Fruit fly (Drosophila melanogaster) whole organism, embryonic: ENCODE measurements around the gene kibra.
A peak's percentile ranks its signal among the peaks of the same experiment; 100 is the strongest.

Source experiments
- Ada2b ChIP-seq: fragments of 200-800 bp; sonication (Bioruptor generic); IDR thresholded peaks from 2 replicates; pipeline ENCODE4 v1.3.6; 2022; ENCODE audit warnings: missing biosample characterization, missing genetic modification characterization
- CG12299 ChIP-seq: fragments of 200-800 bp; sonication (Bioruptor generic); optimal IDR thresholded peaks from 2 replicates; lab custom pipeline; 2018; ENCODE audit warnings: missing biosample characterization, mild to moderate bottlenecking, missing genetic modification characterization
- CG12769 ChIP-seq: fragments of 200-800 bp; sonication (Bioruptor generic); optimal IDR thresholded peaks from 2 replicates; lab custom pipeline; 2019; ENCODE audit warnings: missing biosample characterization, mild to moderate bottlenecking, missing genetic modification characterization, moderate library complexity
- CG15601 ChIP-seq: fragments of 200-800 bp; sonication (Bioruptor generic); optimal IDR thresholded peaks from 3 replicates; lab custom pipeline; 2019; ENCODE audit warnings: missing biosample characterization, mild to moderate bottlenecking, missing genetic modification characterization, moderate library complexity
- CG17359 ChIP-seq: fragments of 200-800 bp; sonication (Bioruptor generic); optimal IDR thresholded peaks from 3 replicates; lab custom pipeline; 2018; ENCODE audit warnings: missing biosample characterization, mild to moderate bottlenecking, missing genetic modification characterization, moderate library complexity
- CG18262 ChIP-seq: fragments of 200-800 bp; optimal IDR thresholded peaks from 3 replicates; lab custom pipeline; 2019; ENCODE audit warnings: missing biosample characterization, mild to moderate bottlenecking, missing genetic modification characterization, moderate library complexity
- CG2116 ChIP-seq: fragments of 200-800 bp; sonication (Bioruptor generic); optimal IDR thresholded peaks from 3 replicates; lab custom pipeline; 2018; ENCODE audit warnings: missing biosample characterization, mild to moderate bottlenecking, missing genetic modification characterization
- CG3726 ChIP-seq: fragments of 200-800 bp; sonication (Bioruptor generic); IDR thresholded peaks from 3 replicates; pipeline ENCODE4, ENCODE4 v1.3.6; 2022; ENCODE audit warnings: missing biosample characterization, missing genetic modification characterization
- CG4617 ChIP-seq: fragments of 200-800 bp; sonication (Bioruptor generic); optimal IDR thresholded peaks from 3 replicates; lab custom pipeline; 2016; ENCODE audit warnings: missing biosample characterization, missing genetic modification characterization, borderline replicate concordance
- CG6683 ChIP-seq: fragments of 200-800 bp; sonication (Bioruptor generic); optimal IDR thresholded peaks from 2 replicates; lab custom pipeline; 2017; ENCODE audit warnings: missing biosample characterization, mild to moderate bottlenecking, missing genetic modification characterization, missing genetic modification reagents
- CG6791 ChIP-seq: fragments of 200-800 bp; sonication (Bioruptor generic); IDR thresholded peaks from 3 replicates; pipeline ENCODE4 v1.3.6; 2022; ENCODE audit warnings: missing biosample characterization, missing genetic modification characterization; ENCODE audit not compliant: partially characterized antibody
- CG8944 ChIP-seq: fragments of 200-800 bp; sonication (Bioruptor generic); optimal IDR thresholded peaks from 3 replicates; lab custom pipeline; 2016; ENCODE audit warnings: missing biosample characterization, missing genetic modification characterization
- CG9727 ChIP-seq: fragments of 200-800 bp; sonication (Bioruptor generic); optimal IDR thresholded peaks from 3 replicates; lab custom pipeline; 2017; ENCODE audit warnings: missing biosample characterization, mild to moderate bottlenecking, missing genetic modification characterization
- CoRest ChIP-seq: fragments of 200-800 bp; sonication (Bioruptor generic); optimal IDR thresholded peaks from 3 replicates; lab custom pipeline; 2018; ENCODE audit warnings: missing biosample characterization, mild to moderate bottlenecking, missing genetic modification characterization, moderate library complexity
- ERR ChIP-seq: fragments of 200-800 bp; sonication (Bioruptor generic); optimal IDR thresholded peaks from 2 replicates; lab custom pipeline; 2016; ENCODE audit warnings: missing biosample characterization, missing genetic modification characterization
- Med ChIP-seq: fragments of 200-800 bp; sonication (Bioruptor generic); peaks from one replicate; lab custom pipeline; 2016; ENCODE audit warnings: missing biosample characterization, missing genetic modification characterization, mild to moderate bottlenecking, inconsistent platforms, moderate library complexity
- NFAT ChIP-seq: fragments of 200-800 bp; sonication (Bioruptor generic); IDR thresholded peaks from 2 replicates; pipeline ENCODE4 v1.3.6; 2022; ENCODE audit warnings: missing biosample characterization, missing genetic modification characterization
- Nf-YC ChIP-seq: fragments of 200-800 bp; optimal IDR thresholded peaks from 3 replicates; lab custom pipeline; 2019; ENCODE audit warnings: missing biosample characterization, mild to moderate bottlenecking, missing genetic modification characterization, moderate library complexity
- Rx ChIP-seq: fragments of 200-800 bp; sonication (Bioruptor generic); IDR thresholded peaks from 2 replicates; pipeline ENCODE4 v1.3.6; 2022; ENCODE audit warnings: missing biosample characterization, missing genetic modification characterization
- Six4 ChIP-seq: fragments of 200-800 bp; sonication (Bioruptor generic); optimal IDR thresholded peaks from 2 replicates; lab custom pipeline; 2016; ENCODE audit warnings: missing biosample characterization, missing genetic modification characterization
- Sox102F ChIP-seq: fragments of 200-800 bp; sonication (Bioruptor generic); optimal IDR thresholded peaks from 2 replicates; lab custom pipeline; 2018; ENCODE audit warnings: missing biosample characterization, mild to moderate bottlenecking, missing genetic modification characterization, moderate library complexity
- Spps ChIP-seq: fragments of 200-800 bp; sonication (Bioruptor generic); optimal IDR thresholded peaks from 2 replicates; lab custom pipeline; 2018; ENCODE audit warnings: missing biosample characterization, mild to moderate bottlenecking, missing genetic modification characterization
- Ssrp ChIP-seq: fragments of 200-800 bp; sonication (Bioruptor generic); optimal IDR thresholded peaks from 2 replicates; lab custom pipeline; 2018; ENCODE audit warnings: missing biosample characterization, mild to moderate bottlenecking, missing genetic modification characterization, moderate library complexity
- Usf ChIP-seq: fragments of 200-800 bp; sonication (Bioruptor generic); optimal IDR thresholded peaks from 2 replicates; lab custom pipeline; 2017; ENCODE audit warnings: missing genotype, missing biosample characterization, missing genetic modification characterization
- ap ChIP-seq: fragments of 200-800 bp; sonication (Bioruptor generic); IDR thresholded peaks from 2 replicates; pipeline ENCODE4 v1.3.6; 2022; ENCODE audit warnings: missing biosample characterization, missing genetic modification characterization
- bbx ChIP-seq: fragments of 200-800 bp; sonication (Bioruptor generic); IDR thresholded peaks from 2 replicates; pipeline ENCODE4 v1.3.6; 2022; ENCODE audit warnings: missing biosample characterization, missing genetic modification characterization; ENCODE audit not compliant: partially characterized antibody
- da ChIP-seq: fragments of 200-800 bp; sonication (Bioruptor generic); optimal IDR thresholded peaks from 2 replicates; lab custom pipeline; 2016; ENCODE audit warnings: missing biosample characterization, missing genetic modification characterization
- dan ChIP-seq: fragments of 200-800 bp; sonication (Bioruptor generic); IDR thresholded peaks from 2 replicates; pipeline ENCODE4 v1.3.6; 2022; ENCODE audit warnings: missing biosample characterization, missing genetic modification characterization
- dmrt99B ChIP-seq: fragments of 200-800 bp; sonication (Bioruptor generic); optimal IDR thresholded peaks from 2 replicates; lab custom pipeline; 2018; ENCODE audit warnings: missing biosample characterization, mild to moderate bottlenecking, missing genetic modification characterization, moderate library complexity
- eve ChIP-seq, 2 experiments: fragments of >200 bp; optimal IDR thresholded peaks; 2 replicates each; lab custom pipeline; 2017; ENCODE audit warnings: missing biosample characterization in 2 of 2, missing genetic modification characterization in 2 of 2
- gem ChIP-seq: fragments of 200-800 bp; sonication (Bioruptor generic); optimal IDR thresholded peaks from 2 replicates; lab custom pipeline; 2019; ENCODE audit warnings: missing biosample characterization, mild to moderate bottlenecking, missing genetic modification characterization, moderate library complexity
- grau ChIP-seq: fragments of 200-800 bp; optimal IDR thresholded peaks from 3 replicates; lab custom pipeline; 2019; ENCODE audit warnings: missing biosample characterization, mild to moderate bottlenecking, missing genetic modification characterization, moderate library complexity
- gsb-n ChIP-seq: fragments of 200-800 bp; sonication (Bioruptor generic); optimal IDR thresholded peaks from 3 replicates; lab custom pipeline; 2018; ENCODE audit warnings: missing biosample characterization, mild to moderate bottlenecking, missing genetic modification characterization
- lilli ChIP-seq: fragments of 200-800 bp; sonication (Bioruptor generic); optimal IDR thresholded peaks from 3 replicates; lab custom pipeline; 2016; ENCODE audit warnings: missing biosample characterization, missing genetic modification characterization
- lola ChIP-seq, 3 experiments: fragments of >200 bp in 2 of 3; fragments of 200-800 bp in 1 of 3; sonication (Bioruptor generic) in 1 of 3; optimal IDR thresholded peaks; 2 replicates each; lab custom pipeline; 2017 to 2019; ENCODE audit warnings: missing biosample characterization in 3 of 3, missing genetic modification characterization in 3 of 3, mild to moderate bottlenecking in 1 of 3, moderate library complexity in 1 of 3
- nmo ChIP-seq: fragments of 200-800 bp; sonication (Bioruptor generic); optimal IDR thresholded peaks from 2 replicates; lab custom pipeline; 2018; ENCODE audit warnings: missing biosample characterization, mild to moderate bottlenecking, missing genetic modification characterization, moderate library complexity
- org-1 ChIP-seq: fragments of 200-800 bp; sonication (Bioruptor generic); optimal IDR thresholded peaks from 2 replicates; lab custom pipeline; 2017; ENCODE audit warnings: missing biosample characterization, missing genetic modification characterization
- phol ChIP-seq: fragments of 200-800 bp; sonication (Bioruptor generic); optimal IDR thresholded peaks from 3 replicates; lab custom pipeline; 2018; ENCODE audit warnings: missing biosample characterization, mild to moderate bottlenecking, missing genetic modification characterization, moderate library complexity
- pzg ChIP-seq: fragments of 200-800 bp; sonication (Bioruptor generic); optimal IDR thresholded peaks from 3 replicates; lab custom pipeline; 2018; ENCODE audit warnings: missing biosample characterization, mild to moderate bottlenecking, missing genetic modification characterization, moderate library complexity
- repo ChIP-seq: fragments of 200-800 bp; sonication (Bioruptor generic); optimal IDR thresholded peaks from 2 replicates; lab custom pipeline; 2016; ENCODE audit warnings: missing biosample characterization, missing genetic modification characterization
- sens ChIP-seq: fragments of 200-800 bp; sonication (Bioruptor generic); peaks from one replicate; lab custom pipeline; 2016; ENCODE audit warnings: missing biosample characterization, missing genetic modification characterization

The kibra gene

DNA sequence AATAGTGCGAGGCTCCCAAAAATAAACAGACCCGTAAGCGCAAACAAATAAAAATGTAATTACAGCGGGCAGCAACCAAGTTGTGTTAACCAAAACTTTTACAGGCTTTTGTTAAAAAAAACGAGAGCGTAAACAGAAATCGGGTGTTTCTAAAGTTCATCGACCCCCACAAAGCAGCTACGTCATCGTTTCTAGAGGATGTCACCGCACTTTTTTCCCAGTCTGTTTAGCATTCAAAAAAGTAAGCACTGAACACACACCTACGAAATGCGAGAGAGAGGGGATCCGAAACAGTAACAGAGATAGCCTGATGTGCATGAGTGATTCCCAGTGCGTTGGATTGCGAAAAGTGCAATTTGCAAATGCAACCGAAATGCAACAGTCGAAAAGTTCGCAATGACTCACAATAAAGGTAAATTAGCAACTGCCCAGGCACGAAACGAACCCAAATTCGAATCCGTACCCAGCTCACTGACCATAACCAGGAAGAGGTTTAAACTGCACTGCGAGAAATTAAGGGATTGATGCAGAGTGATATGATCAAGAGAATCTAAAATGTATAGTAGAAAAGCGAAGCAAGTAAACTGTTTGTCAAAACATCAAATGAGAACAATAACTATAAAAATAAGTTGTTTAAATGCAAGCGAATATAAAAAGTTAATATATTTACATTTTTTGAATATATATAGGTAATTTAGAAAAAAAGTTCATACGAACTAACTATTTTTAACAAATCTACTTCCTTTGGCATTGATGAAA is 32.9 kb downstream of the kibra start (continued):
- peak; percentile 24 for TF ChIP-seq CoRest (tag; lab: Kevin White, UChicago)
- TF ChIP-seq Rx (GFP tag; lab: Robert Waterston, UW): no peak
- no peak for TF ChIP-seq ap (GFP tag; lab: Robert Waterston, UW)
- TF ChIP-seq Six4 (GFP tag; lab: Kevin White, UChicago): no peak
- TF ChIP-seq Usf (GFP tag; lab: Kevin White, UChicago): no peak
- TF ChIP-seq lola (GFP tag; optimal IDR thresholded peaks at IDR 0.05; lab: Kevin White, UChicago): peak in 1 of 3 experiments; percentile 29
- TF ChIP-seq ERR (GFP tag; lab: Kevin White, UChicago): no peak
- peak; percentile 0 for TF ChIP-seq dmrt99B (tag; lab: Kevin White, UChicago)
- peak; percentile 17 for TF ChIP-seq CG15601 (tag; lab: Kevin White, UChicago)
- TF ChIP-seq phol: peak; percentile 36
- TF ChIP-seq CG6683 (GFP tag; lab: Kevin White, UChicago): no peak
- TF ChIP-seq sens: peak; percentile 74
- no peak for TF ChIP-seq NFAT (GFP tag; lab: Robert Waterston, UW)
- TF ChIP-seq gem: peak; percentile 47
- no peak for TF ChIP-seq CG2116 (GFP tag; lab: Kevin White, UChicago)
- peak; percentile 28 for TF ChIP-seq CG18262 (tag; lab: Kevin White, UChicago)
- no peak for TF ChIP-seq CG4617
- no peak for TF ChIP-seq pzg (GFP tag; lab: Kevin White, UChicago)
- no peak for TF ChIP-seq org-1 (GFP tag; lab: Kevin White, UChicago)
- TF ChIP-seq Med (GFP tag; lab: Kevin White, UChicago): peak; percentile 28
- TF ChIP-seq repo (GFP tag; lab: Kevin White, UChicago): no peak
- 0 out of 3 replicates have a peak, but pooled peaks have one; percentile 20 for TF ChIP-seq CG6791
- TF ChIP-seq gsb-n: peak; percentile 0
- TF ChIP-seq nmo (GFP tag; lab: Kevin White, UChicago): peak; percentile 36
- TF ChIP-seq bbx (GFP tag; lab: Robert Waterston, UW): no peak
- no peak for TF ChIP-seq lilli (GFP tag; lab: Kevin White, UChicago)
- peak; percentile 4 for TF ChIP-seq CG17359 (tag; lab: Kevin White, UChicago)
- TF ChIP-seq dan (GFP tag; lab: Robert Waterston, UW): no peak
- peak; percentile 15 for TF ChIP-seq Sox102F (GFP tag; lab: Kevin White, UChicago)
- no peak for TF ChIP-seq CG8944
- TF ChIP-seq Ssrp (tag; lab: Kevin White, UChicago): peak; percentile 28
- TF ChIP-seq CG12769 (tag; lab: Kevin White, UChicago): no peak
- TF ChIP-seq CG9727: peak; percentile 19
- TF ChIP-seq grau (tag; lab: Kevin White, UChicago): peak; percentile 22
- TF ChIP-seq eve (GFP tag; optimal IDR thresholded peaks at IDR 0.05; lab: Kevin White, UChicago): peak in 1 of 2 experiments; percentile 28
- no peak for TF ChIP-seq da (GFP tag; lab: Kevin White, UChicago)
- no peak for TF ChIP-seq CG12299 (tag; lab: Kevin White, UChicago)
- TF ChIP-seq CG3726: 0 out of 3 replicates have a peak, but pooled peaks have one; percentile 22
- no peak; the same call in 1 of the 2 replicates for TF ChIP-seq Ada2b (GFP tag; lab: Robert Waterston, UW)
- no peak for TF ChIP-seq Spps (tag; lab: Kevin White, UChicago)
- TF ChIP-seq Nf-YC: no peak
